Worm (Caenorhabditis elegans): ENCODE results near the gene dnj-5.

- TF ChIP-seq pha-4 (tag; optimal IDR thresholded peaks at IDR 0.05) (no peak), pros-1 (tag; optimal IDR thresholded peaks at IDR 0.05) (no peak), fkh-10 (GFP tag; optimal IDR thresholded peaks at IDR 0.05) (no peak), ceh-9 (tag; optimal IDR thresholded peaks at IDR 0.05) (no peak)
These were observed 35.8 kb downstream of the dnj-5 start for ce11 chrII:6822347-6822746.
